Worm (Caenorhabditis elegans): ENCODE data around the gene vha-13.
A peak's percentile ranks its signal among the peaks of the same experiment; 100 is the strongest.

Gene vha-13

ce11 chrV:14319101-14319781, 32.3 kb upstream of the vha-13 start, which contains the start of gene F47B8.13:
Gene F47B8.13, minus strand, starts transcription at chrV:14319731.
- TF ChIP-seq npax-4 (tag; optimal IDR thresholded peaks at IDR 0.05) (no peak), pros-1 (tag; optimal IDR thresholded peaks at IDR 0.05) (no peak), C08G9.2 (tag; optimal IDR thresholded peaks at IDR 0.05) (peak; percentile 22), mec-3 (tag; optimal IDR thresholded peaks at IDR 0.05; ENCODE audit: borderline replicate concordance) (peak; percentile 76), syd-9 (tag; optimal IDR thresholded peaks at IDR 0.05) (no peak)

- TF ChIP-seq T23F11.4 (GFP tag; optimal IDR thresholded peaks at IDR 0.05) = no peak
- TF ChIP-seq K09A11.1 (tag; optimal IDR thresholded peaks at IDR 0.05; ENCODE audit: insufficient read depth) = no peak
- TF ChIP-seq ceh-45 (GFP tag; IDR thresholded peaks at IDR 0.05) = no peak
Measured at ce11 chrV:14320246-14320645, 31.3 kb upstream of the vha-13 start, which contains the start of gene F47B8.14. Gene F47B8.14, plus strand, starts transcription at chrV:14320546.

ce11 chrV:14320730-14321319, 30.7 kb upstream of the vha-13 start:
- TF ChIP-seq ttx-3 (tag; optimal IDR thresholded peaks at IDR 0.05) (no peak), elt-4 (tag; optimal IDR thresholded peaks at IDR 0.05) (peak; percentile 78), ceh-9 (tag; optimal IDR thresholded peaks at IDR 0.05) (peak; percentile 28)

ce11 chrV:14322743-14323142, 28.8 kb upstream of the vha-13 start, which contains the start of gene F47B8.3:
Gene F47B8.3, minus strand, starts transcription at chrV:14323003.
- peak; percentile 13 for TF ChIP-seq nfya-1 (tag; optimal IDR thresholded peaks at IDR 0.05)
- no peak for TF ChIP-seq mec-3 (tag; optimal IDR thresholded peaks at IDR 0.05; ENCODE audit: borderline replicate concordance)

- no peak for TF ChIP-seq elt-2 (tag; optimal IDR thresholded peaks at IDR 0.05)
- TF ChIP-seq elt-4 (tag; optimal IDR thresholded peaks at IDR 0.05) = peak; percentile 42
- peak; percentile 4 for TF ChIP-seq pag-3 (tag; optimal IDR thresholded peaks at IDR 0.05; ENCODE audit: borderline replicate concordance)
- TF ChIP-seq eyg-1 (tag; optimal IDR thresholded peaks at IDR 0.05) = no peak
- TF ChIP-seq ceh-31 (tag; optimal IDR thresholded peaks at IDR 0.05) = no peak
- no peak for TF ChIP-seq hlh-30 (tag; optimal IDR thresholded peaks at IDR 0.05; ENCODE audit: insufficient read depth)
- no peak for TF ChIP-seq ceh-9 (tag; optimal IDR thresholded peaks at IDR 0.05)
Measured at ce11 chrV:14324502-14325467, 26.7 kb upstream of the vha-13 start, which contains the start of the genes F47B8.4 and F47B8.18. Gene F47B8.4, minus strand, starts transcription at chrV:14324673. Gene F47B8.18, minus strand, starts transcription at chrV:14325464.

ce11 chrV:14327776-14328175, 23.7 kb upstream of the vha-13 start, which contains the start of gene F47B8.5:
Gene F47B8.5, minus strand, starts transcription at chrV:14327876.
- TF ChIP-seq ceh-2 (tag; optimal IDR thresholded peaks at IDR 0.05) = no peak
- no peak for TF ChIP-seq fkh-10 (GFP tag; optimal IDR thresholded peaks at IDR 0.05)

- no peak for TF ChIP-seq tbx-2 (tag; optimal IDR thresholded peaks at IDR 0.05)
- TF ChIP-seq madf-2 (tag; optimal IDR thresholded peaks at IDR 0.05) = no peak
- TF ChIP-seq elt-2 (tag; optimal IDR thresholded peaks at IDR 0.05) = no peak
- no peak for TF ChIP-seq sdc-2 (tag; optimal IDR thresholded peaks at IDR 0.05)
- no peak for TF ChIP-seq fkh-6 (tag; optimal IDR thresholded peaks at IDR 0.05)
- TF ChIP-seq dve-1 (tag; optimal IDR thresholded peaks at IDR 0.05) = no peak
- TF ChIP-seq odd-2 (tag; optimal IDR thresholded peaks at IDR 0.05) = no peak
- no peak for TF ChIP-seq syd-9 (tag; optimal IDR thresholded peaks at IDR 0.05)
- TF ChIP-seq ceh-24 (tag; optimal IDR thresholded peaks at IDR 0.05) = no peak
Measured at ce11 chrV:14328806-14329205, 22.7 kb upstream of the vha-13 start, which contains the start of gene pepm-1. Gene pepm-1, plus strand, starts transcription at chrV:14329106.
